Worm (Caenorhabditis elegans) whole organism, L3 larva: ENCODE data around the gene ets-7.

Experiments
- R02D3.7 ChIP-seq: fragments of 150-350 bp; optimal IDR thresholded peaks from 2 replicates; lab custom pipeline; 2014; ENCODE audit warnings: missing biosample characterization, missing genetic modification characterization
- ceh-16 ChIP-seq: sonication (generic microtip); optimal IDR thresholded peaks from 2 replicates; lab custom pipeline; 2017; ENCODE audit warnings: missing biosample characterization, missing genetic modification characterization
- ceh-28 ChIP-seq: fragments of 150-350 bp; optimal IDR thresholded peaks from 2 replicates; lab custom pipeline; 2014; ENCODE audit warnings: missing biosample characterization, missing genetic modification reagents, missing genetic modification characterization
- ceh-9 ChIP-seq: sonication (generic microtip); optimal IDR thresholded peaks from 2 replicates; lab custom pipeline; 2018; ENCODE audit warnings: missing biosample characterization, missing genetic modification characterization
- daf-12 ChIP-seq: fragments of 150-350 bp; optimal IDR thresholded peaks from 2 replicates; lab custom pipeline; 2014; ENCODE audit warnings: missing biosample characterization, missing genetic modification reagents, missing genetic modification characterization
- egl-27 ChIP-seq: sonication (generic microtip); optimal IDR thresholded peaks from 4 replicates; lab custom pipeline; 2017; ENCODE audit warnings: missing biosample characterization, missing genetic modification reagents, missing genetic modification characterization
- egl-5 ChIP-seq: fragments of 150-350 bp; optimal IDR thresholded peaks from 2 replicates; lab custom pipeline; 2017; ENCODE audit warnings: missing biosample characterization, missing genetic modification reagents, missing genetic modification characterization, inconsistent platforms
- elt-1 ChIP-seq: fragments of 150-350 bp; optimal IDR thresholded peaks from 2 replicates; lab custom pipeline; 2014; ENCODE audit warnings: missing biosample characterization, missing genetic modification characterization
- elt-2 ChIP-seq: sonication (generic microtip); optimal IDR thresholded peaks from 2 replicates; lab custom pipeline; 2016; ENCODE audit warnings: missing genetic modification reagents, mild to moderate bottlenecking, missing genetic modification characterization, missing compliant biosample characterization
- elt-3 ChIP-seq, 3 experiments: fragments of 150-350 bp in 1 of 3; sonication (generic microtip) in 2 of 3; optimal IDR thresholded peaks; 2 replicates in 2 of 3; 4 replicates in 1 of 3; lab custom pipeline; 2014 to 2017; ENCODE audit warnings: missing biosample characterization in 3 of 3, missing genetic modification characterization in 3 of 3
- eor-1 ChIP-seq, 2 experiments: fragments of 150-350 bp; optimal IDR thresholded peaks; 2 replicates each; lab custom pipeline; 2014 to 2018; ENCODE audit warnings: missing biosample characterization in 2 of 2, missing genetic modification characterization in 2 of 2
- fkh-10 ChIP-seq: sonication (generic microtip); optimal IDR thresholded peaks from 2 replicates; lab custom pipeline; 2017; ENCODE audit warnings: missing biosample characterization, missing genetic modification reagents, missing genetic modification characterization
- fkh-2 ChIP-seq: fragments of 150-350 bp; optimal IDR thresholded peaks from 2 replicates; lab custom pipeline; 2014; ENCODE audit warnings: missing biosample characterization, missing genetic modification reagents, missing genetic modification characterization
- fos-1 ChIP-seq: fragments of 150-350 bp; optimal IDR thresholded peaks from 2 replicates; lab custom pipeline; 2014; ENCODE audit warnings: missing biosample characterization, missing genetic modification characterization
- hmg-11 ChIP-seq: sonication (generic microtip); optimal IDR thresholded peaks from 2 replicates; lab custom pipeline; 2016; ENCODE audit warnings: missing genetic modification characterization, missing compliant biosample characterization
- jun-1 ChIP-seq: fragments of 150-350 bp; optimal IDR thresholded peaks from 2 replicates; lab custom pipeline; 2014; ENCODE audit warnings: missing biosample characterization, missing genetic modification reagents, missing genetic modification characterization
- lin-15B ChIP-seq: fragments of 150-350 bp; optimal IDR thresholded peaks from 2 replicates; lab custom pipeline; 2014; ENCODE audit warnings: missing biosample characterization, missing genetic modification characterization
- lsy-12 ChIP-seq: sonication (generic microtip); optimal IDR thresholded peaks from 2 replicates; lab custom pipeline; 2016; ENCODE audit warnings: mild to moderate bottlenecking, missing genetic modification characterization, missing compliant biosample characterization
- nfya-1 ChIP-seq: sonication (generic microtip); optimal IDR thresholded peaks from 2 replicates; lab custom pipeline; 2017; ENCODE audit warnings: missing genetic modification characterization, mild to moderate bottlenecking, missing compliant biosample characterization, antibody characterized with exemption, moderate library complexity; ENCODE audit not compliant: insufficient read depth
- nhr-11 ChIP-seq: fragments of 150-350 bp; optimal IDR thresholded peaks from 2 replicates; lab custom pipeline; 2014; ENCODE audit warnings: missing biosample characterization, missing genetic modification characterization
- nhr-23 ChIP-seq: fragments of 150-350 bp; optimal IDR thresholded peaks from 2 replicates; lab custom pipeline; 2014; ENCODE audit warnings: missing biosample characterization, missing genetic modification reagents, missing genetic modification characterization
- nhr-25 ChIP-seq: sonication (generic microtip); optimal IDR thresholded peaks from 2 replicates; lab custom pipeline; 2017; ENCODE audit warnings: missing biosample characterization, missing genetic modification characterization
- nhr-28 ChIP-seq: fragments of 150-350 bp; optimal IDR thresholded peaks from 2 replicates; lab custom pipeline; 2014; ENCODE audit warnings: missing biosample characterization, missing genetic modification characterization
- nhr-43 ChIP-seq: sonication (generic microtip); optimal IDR thresholded peaks from 2 replicates; lab custom pipeline; 2016; ENCODE audit warnings: mild to moderate bottlenecking, missing genetic modification characterization, missing compliant biosample characterization; ENCODE audit not compliant: poor library complexity, severe bottlenecking
- nhr-67 ChIP-seq: fragments of 150-350 bp; optimal IDR thresholded peaks from 2 replicates; lab custom pipeline; 2014; ENCODE audit warnings: missing biosample characterization, missing genetic modification characterization
- nhr-76 ChIP-seq: fragments of 150-350 bp; sonication (generic microtip); optimal IDR thresholded peaks from 5 replicates; lab custom pipeline; 2014; ENCODE audit warnings: missing biosample characterization, missing genetic modification characterization
- pha-4 ChIP-seq: fragments of 150-350 bp; optimal IDR thresholded peaks from 2 replicates; lab custom pipeline; 2014; ENCODE audit warnings: missing biosample characterization, missing genetic modification reagents, missing genetic modification characterization
- pqm-1 ChIP-seq: fragments of 150-350 bp; optimal IDR thresholded peaks from 2 replicates; lab custom pipeline; 2017; ENCODE audit warnings: missing biosample characterization, missing genetic modification characterization, inconsistent platforms
- sea-2 ChIP-seq: fragments of 150-350 bp; sonication (generic microtip); optimal IDR thresholded peaks from 4 replicates; lab custom pipeline; 2014; ENCODE audit warnings: missing biosample characterization, missing genetic modification reagents, missing genetic modification characterization
- skn-1 ChIP-seq: fragments of 150-350 bp; optimal IDR thresholded peaks from 2 replicates; lab custom pipeline; 2014; ENCODE audit warnings: missing biosample characterization, missing genetic modification characterization
- snpc-4 ChIP-seq: fragments of 150-350 bp; optimal IDR thresholded peaks from 2 replicates; lab custom pipeline; 2014; ENCODE audit warnings: missing biosample characterization, missing genetic modification characterization
- tbx-2 ChIP-seq: sonication (generic microtip); optimal IDR thresholded peaks from 2 replicates; lab custom pipeline; 2016; ENCODE audit warnings: mild to moderate bottlenecking, missing genetic modification characterization, missing compliant biosample characterization
- unc-62 ChIP-seq: fragments of 150-350 bp; sonication (generic microtip); optimal IDR thresholded peaks from 4 replicates; lab custom pipeline; 2014; ENCODE audit warnings: missing biosample characterization, missing genetic modification reagents, missing genetic modification characterization
- zag-1 ChIP-seq: fragments of 150-350 bp; optimal IDR thresholded peaks from 2 replicates; lab custom pipeline; 2014; ENCODE audit warnings: missing biosample characterization, missing genetic modification characterization
- ztf-11 ChIP-seq: fragments of 150-350 bp; optimal IDR thresholded peaks from 2 replicates; lab custom pipeline; 2014; ENCODE audit warnings: missing biosample characterization, missing genetic modification characterization
- ztf-4 ChIP-seq: fragments of 150-350 bp; optimal IDR thresholded peaks from 2 replicates; lab custom pipeline; 2014; ENCODE audit warnings: missing biosample characterization, missing genetic modification characterization

Gene ets-7

ce11 chrV:7595132-7595531 is 36.5 kb upstream of the ets-7 start:
- TF ChIP-seq snpc-4 (tag; lab: Kevin White, UChicago) (peak; percentile 6), nhr-67 (no peak)

ce11 chrV:7590454-7590853 is 31.9 kb upstream of the ets-7 start, which contains the start of gene C50E3.6:
Gene C50E3.6 (minus strand): TSS chrV:7590554.
- TF ChIP-seq sea-2, result no peak
- no peak for TF ChIP-seq nfya-1
- no peak for TF ChIP-seq ceh-28
- TF ChIP-seq ceh-16, result no peak
- no peak for TF ChIP-seq pqm-1 (tag; lab: Kevin White, UChicago)
- TF ChIP-seq eor-1 (tag; optimal IDR thresholded peaks at IDR 0.05; lab: Kevin White, UChicago), result no peak

ce11 chrV:7587637-7588036 is 29.0 kb upstream of the ets-7 start, which contains the start of the genes F19F10.11 and C50E3.5:
Gene F19F10.11 (minus strand): TSS chrV:7587704.
Gene C50E3.5 (plus strand): TSS chrV:7587996.
- TF ChIP-seq ceh-28 (no peak), elt-2 (tag; lab: Kevin White, UChicago) (peak; percentile 7), snpc-4 (tag; lab: Kevin White, UChicago) (peak; percentile 44), nfya-1 (peak; percentile 70), nhr-28 (tag; lab: Kevin White, UChicago) (no peak), nhr-43 (peak; percentile 42), lin-15B (tag; lab: Kevin White, UChicago) (peak; percentile 70), egl-5 (no peak), ztf-4 (tag; lab: Kevin White, UChicago) (no peak), elt-1 (tag; lab: Kevin White, UChicago) (no peak), R02D3.7 (tag; lab: Kevin White, UChicago) (no peak), nhr-23 (tag; lab: Kevin White, UChicago) (peak; percentile 43), nhr-11 (tag; lab: Kevin White, UChicago) (no peak), hmg-11 (tag; lab: Kevin White, UChicago) (peak; percentile 74), unc-62 (GFP tag; lab: Kevin White, UChicago) (no peak), fkh-2 (tag; lab: Kevin White, UChicago) (no peak), ztf-11 (tag; lab: Kevin White, UChicago) (no peak), eor-1 (tag; optimal IDR thresholded peaks at IDR 0.05; lab: Kevin White, UChicago) (no peak), lsy-12 (tag; lab: Kevin White, UChicago) (no peak), nhr-76 (tag; lab: Kevin White, UChicago) (no peak), pha-4 (peak; percentile 79)

ce11 chrV:7580378-7580777 is 21.8 kb upstream of the ets-7 start, which contains the start of gene ets-6:
Gene ets-6 (minus strand): TSS chrV:7580546.
- TF ChIP-seq tbx-2 (tag; lab: Kevin White, UChicago) (no peak), pqm-1 (tag; lab: Kevin White, UChicago) (peak; percentile 23), pha-4 (peak; percentile 69), hmg-11 (tag; lab: Kevin White, UChicago) (peak; percentile 46), nhr-25 (tag; lab: Kevin White, UChicago) (peak; percentile 32), ceh-28 (peak; percentile 85), snpc-4 (tag; lab: Kevin White, UChicago) (peak; percentile 45), nfya-1 (peak; percentile 61), elt-3 (tag; optimal IDR thresholded peaks at IDR 0.05; lab: Kevin White, UChicago) (no peak), nhr-43 (no peak), nhr-23 (tag; lab: Kevin White, UChicago) (peak; percentile 61), lin-15B (tag; lab: Kevin White, UChicago) (peak; percentile 73), egl-27 (tag; lab: Kevin White, UChicago) (no peak), egl-5 (peak; percentile 18), elt-2 (tag; lab: Kevin White, UChicago) (no peak), ceh-9 (tag; lab: Kevin White, UChicago) (no peak), R02D3.7 (tag; lab: Kevin White, UChicago) (peak; percentile 31)

ce11 chrV:7575563-7575962 is 17.0 kb upstream of the ets-7 start, which contains the start of the genes snu-66 and ints-9:
Gene snu-66 (minus strand): TSS chrV:7575670.
Gene ints-9 (plus strand): TSS chrV:7575802.
- peak; percentile 77 for TF ChIP-seq lin-15B (tag; lab: Kevin White, UChicago)
- TF ChIP-seq fkh-10 (GFP tag; lab: Kevin White, UChicago), result no peak
- TF ChIP-seq R02D3.7 (tag; lab: Kevin White, UChicago), result peak; percentile 11
- no peak for TF ChIP-seq nhr-67
- peak; percentile 7 for TF ChIP-seq tbx-2 (tag; lab: Kevin White, UChicago)
- peak; percentile 38 for TF ChIP-seq nhr-25 (tag; lab: Kevin White, UChicago)
- peak; percentile 18 for TF ChIP-seq hmg-11 (tag; lab: Kevin White, UChicago)
- no peak for TF ChIP-seq skn-1 (tag; lab: Kevin White, UChicago)
- peak; percentile 7 for TF ChIP-seq elt-2 (tag; lab: Kevin White, UChicago)
- TF ChIP-seq fos-1 (tag; lab: Kevin White, UChicago), result no peak
- no peak for TF ChIP-seq ztf-4 (tag; lab: Kevin White, UChicago)
- peak; percentile 67 for TF ChIP-seq pha-4
- peak; percentile 76 for TF ChIP-seq nhr-23 (tag; lab: Kevin White, UChicago)
- TF ChIP-seq nhr-43, result no peak
- TF ChIP-seq zag-1, result no peak
- peak; percentile 14 for TF ChIP-seq jun-1 (tag; lab: Kevin White, UChicago)
- TF ChIP-seq daf-12 (tag; lab: Kevin White, UChicago), result no peak
- TF ChIP-seq snpc-4 (tag; lab: Kevin White, UChicago), result peak; percentile 83
